Fruit fly (Drosophila melanogaster) whole organism, embryonic: ENCODE data around the gene CG7518.
A peak's percentile ranks its signal among the peaks of the same experiment; 100 is the strongest.

ENCODE experiments used
- Ada2b ChIP-seq: fragments of 200-800 bp; sonication (Bioruptor generic); IDR thresholded peaks from 2 replicates; pipeline ENCODE4 v1.3.6; 2022; ENCODE audit warnings: missing biosample characterization, missing genetic modification characterization
- Asciz ChIP-seq: fragments of 200-800 bp; sonication (Bioruptor generic); optimal IDR thresholded peaks from 2 replicates; lab custom pipeline; 2017; ENCODE audit warnings: missing biosample characterization, mild to moderate bottlenecking, missing genetic modification characterization, missing genetic modification reagents
- Bdp1 ChIP-seq: fragments of 200-800 bp; sonication (Bioruptor generic); optimal IDR thresholded peaks from 3 replicates; lab custom pipeline; 2016; ENCODE audit warnings: missing biosample characterization, missing genetic modification characterization
- CG10209 ChIP-seq: fragments of 200-800 bp; sonication (Bioruptor generic); optimal IDR thresholded peaks from 3 replicates; lab custom pipeline; 2017; ENCODE audit warnings: missing biosample characterization, mild to moderate bottlenecking, missing genetic modification characterization, missing genetic modification reagents
- CG10431 ChIP-seq: fragments of 200-800 bp; sonication (Bioruptor generic); optimal IDR thresholded peaks from 3 replicates; lab custom pipeline; 2018; ENCODE audit warnings: missing biosample characterization, mild to moderate bottlenecking, missing genetic modification characterization
- CG10543 ChIP-seq: fragments of 200-800 bp; sonication (Bioruptor generic); optimal IDR thresholded peaks from 3 replicates; lab custom pipeline; 2017; ENCODE audit warnings: missing biosample characterization, mild to moderate bottlenecking, missing genetic modification characterization, moderate library complexity
- CG11093 ChIP-seq: fragments of 200-800 bp; sonication (Bioruptor generic); IDR thresholded peaks from 3 replicates; pipeline ENCODE4 v1.3.6; 2022; ENCODE audit warnings: missing biosample characterization, missing genetic modification characterization
- CG11398 ChIP-seq: fragments of 200-800 bp; sonication (Bioruptor generic); optimal IDR thresholded peaks from 2 replicates; lab custom pipeline; 2016; ENCODE audit warnings: missing biosample characterization, missing genetic modification characterization
- CG13624 ChIP-seq: fragments of 200-800 bp; sonication (Bioruptor generic); optimal IDR thresholded peaks from 2 replicates; lab custom pipeline; 2016; ENCODE audit warnings: missing biosample characterization, missing genetic modification characterization
- CG1603 ChIP-seq: fragments of 200-800 bp; sonication (Bioruptor generic); optimal IDR thresholded peaks from 2 replicates; lab custom pipeline; 2019; ENCODE audit warnings: missing biosample characterization, mild to moderate bottlenecking, missing genetic modification characterization, moderate library complexity
- CG17829 ChIP-seq: fragments of 200-800 bp; optimal IDR thresholded peaks from 2 replicates; lab custom pipeline; 2019; ENCODE audit warnings: missing biosample characterization, mild to moderate bottlenecking, missing genetic modification characterization, moderate library complexity
- CG18476 ChIP-seq: fragments of 200-800 bp; sonication (Bioruptor generic); optimal IDR thresholded peaks from 2 replicates; lab custom pipeline; 2016; ENCODE audit warnings: missing biosample characterization, mild to moderate bottlenecking, missing genetic modification characterization
- CG2678 ChIP-seq: fragments of 200-800 bp; sonication (Bioruptor generic); optimal IDR thresholded peaks from 3 replicates; lab custom pipeline; 2019; ENCODE audit warnings: missing biosample characterization, mild to moderate bottlenecking, missing genetic modification characterization, moderate library complexity
- CG2875 ChIP-seq: fragments of 200-800 bp; sonication (Bioruptor generic); optimal IDR thresholded peaks from 2 replicates; lab custom pipeline; 2017; ENCODE audit warnings: missing biosample characterization, mild to moderate bottlenecking, missing genetic modification characterization, missing genetic modification reagents
- CG30020 ChIP-seq: fragments of 200-800 bp; optimal IDR thresholded peaks from 2 replicates; lab custom pipeline; 2019; ENCODE audit warnings: missing biosample characterization, mild to moderate bottlenecking, missing genetic modification characterization, moderate library complexity
- CG5180 ChIP-seq: fragments of 200-800 bp; sonication (Bioruptor generic); optimal IDR thresholded peaks from 3 replicates; lab custom pipeline; 2017; ENCODE audit warnings: missing biosample characterization, missing genetic modification characterization, mild to moderate bottlenecking, moderate library complexity, missing genetic modification reagents
- CG6654 ChIP-seq: fragments of 200-800 bp; sonication (Bioruptor generic); optimal IDR thresholded peaks from 2 replicates; lab custom pipeline; 2017; ENCODE audit warnings: missing biosample characterization, mild to moderate bottlenecking, missing genetic modification characterization
- CG6765 ChIP-seq: fragments of 200-800 bp; sonication (Bioruptor generic); optimal IDR thresholded peaks from 3 replicates; lab custom pipeline; 2017; ENCODE audit warnings: missing biosample characterization, mild to moderate bottlenecking, missing genetic modification characterization
- CG7786 ChIP-seq: fragments of 200-800 bp; sonication (Bioruptor generic); optimal IDR thresholded peaks from 2 replicates; lab custom pipeline; 2016; ENCODE audit warnings: missing biosample characterization, missing genetic modification characterization
- CG7987 ChIP-seq: fragments of 200-800 bp; sonication (Bioruptor generic); optimal IDR thresholded peaks from 2 replicates; lab custom pipeline; 2018; ENCODE audit warnings: missing biosample characterization, mild to moderate bottlenecking, missing genetic modification characterization, moderate library complexity
- CG9727 ChIP-seq: fragments of 200-800 bp; sonication (Bioruptor generic); optimal IDR thresholded peaks from 3 replicates; lab custom pipeline; 2017; ENCODE audit warnings: missing biosample characterization, mild to moderate bottlenecking, missing genetic modification characterization
- Deaf1 ChIP-seq: fragments of 200-800 bp; optimal IDR thresholded peaks from 3 replicates; lab custom pipeline; 2019; ENCODE audit warnings: missing biosample characterization, mild to moderate bottlenecking, missing genetic modification characterization, moderate library complexity
- Gug ChIP-seq: fragments of 200-800 bp; sonication (Bioruptor generic); IDR thresholded peaks from 4 replicates; pipeline ENCODE4 v1.3.6; 2022; ENCODE audit warnings: missing biosample characterization, missing genetic modification characterization
- MTF-1 ChIP-seq: fragments of 200-800 bp; sonication (Bioruptor generic); optimal IDR thresholded peaks from 2 replicates; lab custom pipeline; 2018; ENCODE audit warnings: missing biosample characterization, mild to moderate bottlenecking, missing genetic modification characterization, borderline replicate concordance
- Med ChIP-seq: fragments of 200-800 bp; sonication (Bioruptor generic); peaks from one replicate; lab custom pipeline; 2016; ENCODE audit warnings: missing biosample characterization, missing genetic modification characterization, mild to moderate bottlenecking, inconsistent platforms, moderate library complexity
- Meics ChIP-seq: fragments of 200-800 bp; sonication (Bioruptor generic); optimal IDR thresholded peaks from 2 replicates; lab custom pipeline; 2017; ENCODE audit warnings: missing biosample characterization, mild to moderate bottlenecking, missing genetic modification characterization
- NC2β ChIP-seq: fragments of 200-800 bp; sonication (Bioruptor generic); optimal IDR thresholded peaks from 2 replicates; lab custom pipeline; 2016; ENCODE audit warnings: missing biosample characterization, missing genetic modification characterization
- Nf-YC ChIP-seq: fragments of 200-800 bp; optimal IDR thresholded peaks from 3 replicates; lab custom pipeline; 2019; ENCODE audit warnings: missing biosample characterization, mild to moderate bottlenecking, missing genetic modification characterization, moderate library complexity
- Sox102F ChIP-seq: fragments of 200-800 bp; sonication (Bioruptor generic); optimal IDR thresholded peaks from 2 replicates; lab custom pipeline; 2018; ENCODE audit warnings: missing biosample characterization, mild to moderate bottlenecking, missing genetic modification characterization, moderate library complexity
- Stat92E ChIP-seq, 3 experiments: fragments of >200 bp in 2 of 3; fragments of 200-800 bp in 1 of 3; sonication (Bioruptor generic) in 1 of 3; optimal IDR thresholded peaks; 2 replicates each; lab custom pipeline; 2017 to 2019; ENCODE audit warnings: missing biosample characterization in 3 of 3, missing genetic modification characterization in 3 of 3, mild to moderate bottlenecking in 1 of 3, moderate library complexity in 1 of 3
- ac ChIP-seq: fragments of 200-800 bp; sonication (Bioruptor generic); optimal IDR thresholded peaks from 3 replicates; lab custom pipeline; 2017; ENCODE audit warnings: missing biosample characterization, mild to moderate bottlenecking, missing genetic modification characterization
- az2 ChIP-seq: fragments of 200-800 bp; sonication (Bioruptor generic); optimal IDR thresholded peaks from 3 replicates; lab custom pipeline; 2016; ENCODE audit warnings: missing biosample characterization, missing genetic modification characterization
- btn ChIP-seq: fragments of 200-800 bp; sonication (Bioruptor generic); optimal IDR thresholded peaks from 2 replicates; lab custom pipeline; 2016; ENCODE audit warnings: missing biosample characterization, missing genetic modification characterization
- chinmo ChIP-seq: fragments of 200-800 bp; sonication (Bioruptor generic); IDR thresholded peaks from 4 replicates; pipeline ENCODE4 v1.3.6; 2022; ENCODE audit warnings: missing biosample characterization, missing genetic modification characterization; ENCODE audit not compliant: partially characterized antibody
- dmrt99B ChIP-seq: fragments of 200-800 bp; sonication (Bioruptor generic); optimal IDR thresholded peaks from 2 replicates; lab custom pipeline; 2018; ENCODE audit warnings: missing biosample characterization, mild to moderate bottlenecking, missing genetic modification characterization, moderate library complexity
- gem ChIP-seq: fragments of 200-800 bp; sonication (Bioruptor generic); optimal IDR thresholded peaks from 2 replicates; lab custom pipeline; 2019; ENCODE audit warnings: missing biosample characterization, mild to moderate bottlenecking, missing genetic modification characterization, moderate library complexity
- gt ChIP-seq: fragments of 200-800 bp; sonication (Bioruptor generic); IDR thresholded peaks from 2 replicates; pipeline ENCODE4 v1.3.6; 2022; ENCODE audit warnings: missing biosample characterization, missing genetic modification characterization
- jigr1 ChIP-seq: fragments of 200-800 bp; sonication (Bioruptor generic); IDR thresholded peaks from 3 replicates; pipeline ENCODE4 v1.3.6; 2022; ENCODE audit warnings: missing biosample characterization, missing genetic modification characterization
- kah ChIP-seq: fragments of 200-800 bp; sonication (Bioruptor generic); optimal IDR thresholded peaks from 2 replicates; lab custom pipeline; 2018; ENCODE audit warnings: missing biosample characterization, mild to moderate bottlenecking, missing genetic modification characterization
- luna ChIP-seq: fragments of 200-800 bp; sonication (Bioruptor generic); optimal IDR thresholded peaks from 2 replicates; lab custom pipeline; 2016; ENCODE audit warnings: missing biosample characterization, missing genetic modification characterization
- otp ChIP-seq: fragments of 200-800 bp; sonication (Bioruptor generic); IDR thresholded peaks from 3 replicates; pipeline ENCODE4, ENCODE4 v1.3.6; 2022; ENCODE audit warnings: missing biosample characterization, missing genetic modification characterization
- rib ChIP-seq: fragments of 200-800 bp; sonication (Bioruptor generic); IDR thresholded peaks from 2 replicates; pipeline ENCODE4 v1.3.6; 2022; ENCODE audit warnings: missing biosample characterization, missing genetic modification characterization
- row ChIP-seq: fragments of 200-800 bp; sonication (Bioruptor generic); IDR thresholded peaks from 3 replicates; pipeline ENCODE4 v1.3.6; 2022; ENCODE audit warnings: missing biosample characterization, missing genetic modification characterization
- sd ChIP-seq: fragments of 200-800 bp; sonication (Bioruptor generic); optimal IDR thresholded peaks from 3 replicates; lab custom pipeline; 2018; ENCODE audit warnings: missing biosample characterization, mild to moderate bottlenecking, missing genetic modification characterization, moderate library complexity
- sima ChIP-seq: fragments of 200-800 bp; sonication (Bioruptor generic); optimal IDR thresholded peaks from 2 replicates; lab custom pipeline; 2016; ENCODE audit warnings: missing biosample characterization, missing genetic modification characterization
- tap ChIP-seq: fragments of 200-800 bp; optimal IDR thresholded peaks from 3 replicates; lab custom pipeline; 2019; ENCODE audit warnings: missing biosample characterization, mild to moderate bottlenecking, missing genetic modification characterization, moderate library complexity
- tll ChIP-seq, 2 experiments: fragments of 200-800 bp in 1 of 2; fragments of >200 bp in 1 of 2; sonication (Bioruptor generic) in 1 of 2; optimal IDR thresholded peaks; 2 replicates each; lab custom pipeline; 2017 to 2019; ENCODE audit warnings: missing biosample characterization in 2 of 2, missing genetic modification characterization in 2 of 2, mild to moderate bottlenecking in 1 of 2, moderate library complexity in 1 of 2
- vnd ChIP-seq: fragments of 200-800 bp; sonication (Bioruptor generic); IDR thresholded peaks from 3 replicates; pipeline ENCODE4 v1.3.6; 2022; ENCODE audit warnings: missing biosample characterization, missing genetic modification characterization; ENCODE audit not compliant: partially characterized antibody
- zen ChIP-seq: fragments of 200-800 bp; sonication (Bioruptor generic); optimal IDR thresholded peaks from 3 replicates; lab custom pipeline; 2018; ENCODE audit warnings: missing biosample characterization, mild to moderate bottlenecking, missing genetic modification characterization, moderate library complexity
- zf30C ChIP-seq: fragments of 200-800 bp; sonication (Bioruptor generic); optimal IDR thresholded peaks from 3 replicates; lab custom pipeline; 2018; ENCODE audit warnings: missing biosample characterization, mild to moderate bottlenecking, missing genetic modification characterization

Gene CG7518

DNA sequence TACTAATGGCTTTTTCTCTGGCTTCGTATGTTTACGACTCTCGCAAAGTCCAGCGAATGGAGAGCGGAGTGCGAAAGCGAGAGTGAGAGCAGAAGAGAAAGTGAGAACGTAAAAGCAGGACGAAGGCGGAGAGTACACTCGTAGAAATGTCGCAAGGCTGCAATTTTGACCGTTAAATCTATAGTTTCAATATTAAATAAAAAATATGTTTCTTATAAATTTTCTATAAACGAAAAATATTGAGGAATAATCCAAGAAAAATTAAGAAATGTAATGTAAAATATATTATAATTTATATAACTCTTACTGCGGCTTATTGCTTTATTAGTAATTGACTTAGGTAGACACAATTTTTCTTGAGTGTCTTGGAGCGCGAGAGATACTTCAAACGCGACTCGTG lies 23.4 kb upstream of the CG7518 start (continued):
- TF ChIP-seq Stat92E (GFP tag; optimal IDR thresholded peaks at IDR 0.05; lab: Kevin White, UChicago) (no peak), dmrt99B (peak; percentile 24), ac (GFP tag; lab: Kevin White, UChicago) (no peak), MTF-1 (GFP tag; lab: Kevin White, UChicago) (no peak), kah (GFP tag; lab: Kevin White, UChicago) (no peak), Nf-YC (no peak), Gug (GFP tag; lab: Robert Waterston, UW) (no peak), CG7786 (GFP tag; lab: Kevin White, UChicago) (no peak), CG18476 (GFP tag; lab: Kevin White, UChicago) (no peak), CG30020 (no peak), az2 (GFP tag; lab: Kevin White, UChicago) (no peak), Asciz (GFP tag; lab: Kevin White, UChicago) (no peak), Deaf1 (peak; percentile 59), CG7987 (GFP tag; lab: Kevin White, UChicago) (no peak), luna (no peak), chinmo (no peak), Meics (peak; percentile 14), jigr1 (GFP tag; lab: Robert Waterston, UW) (no peak), CG11398 (GFP tag; lab: Kevin White, UChicago) (no peak), NC2β (no peak), CG9727 (GFP tag; lab: Kevin White, UChicago) (peak; percentile 28), sima (GFP tag; lab: Kevin White, UChicago) (no peak), sd (no peak), CG2875 (GFP tag; lab: Kevin White, UChicago) (no peak), CG10543 (GFP tag; lab: Kevin White, UChicago) (no peak), otp (GFP tag; lab: Robert Waterston, UW) (no peak), CG10209 (GFP tag; lab: Kevin White, UChicago) (no peak), tap (tag; lab: Kevin White, UChicago) (no peak), CG2678 (tag; lab: Kevin White, UChicago) (peak; percentile 46), gem (tag; lab: Kevin White, UChicago) (no peak), CG17829 (tag; lab: Kevin White, UChicago) (no peak), gt (GFP tag; lab: Robert Waterston, UW) (no peak), CG6654 (no peak), row (peak; percentile 55; the same call in 1 of the 3 replicates), CG13624 (GFP tag; lab: Kevin White, UChicago) (no peak), Bdp1 (GFP tag; lab: Kevin White, UChicago) (no peak), CG6765 (GFP tag; lab: Kevin White, UChicago) (no peak), zen (tag; lab: Kevin White, UChicago) (peak; percentile 35), CG11093 (GFP tag; lab: Robert Waterston, UW) (no peak), tll (GFP tag; optimal IDR thresholded peaks at IDR 0.05; lab: Kevin White, UChicago) (no peak), zf30C (GFP tag; lab: Kevin White, UChicago) (peak; percentile 21), rib (GFP tag; lab: Robert Waterston, UW) (no peak), CG1603 (no peak), vnd (GFP tag; lab: Robert Waterston, UW) (no peak), Sox102F (GFP tag; lab: Kevin White, UChicago) (peak; percentile 2), CG5180 (GFP tag; lab: Kevin White, UChicago) (no peak), Ada2b (GFP tag; lab: Robert Waterston, UW) (no peak), CG10431 (GFP tag; lab: Kevin White, UChicago) (no peak), Med (GFP tag; lab: Kevin White, UChicago) (no peak), btn (GFP tag; lab: Kevin White, UChicago) (no peak)
